Worm (Caenorhabditis elegans): ENCODE measurements around the gene fbxb-14.

- TF ChIP-seq nhr-12 (tag; optimal IDR thresholded peaks at IDR 0.05) = no peak
- TF ChIP-seq ztf-11 (tag; optimal IDR thresholded peaks at IDR 0.05) = no peak
- TF ChIP-seq lin-13 (tag; optimal IDR thresholded peaks at IDR 0.05) = no peak
- TF ChIP-seq ces-1 (GFP tag; optimal IDR thresholded peaks at IDR 0.05) = no peak
- no peak for TF ChIP-seq snpc-4 (tag; optimal IDR thresholded peaks at IDR 0.05)
- no peak for TF ChIP-seq mep-1 (tag; optimal IDR thresholded peaks at IDR 0.05)
- TF ChIP-seq ceh-83 (GFP tag; optimal IDR thresholded peaks at IDR 0.05) = no peak
- TF ChIP-seq unc-120 (tag; optimal IDR thresholded peaks at IDR 0.05; ENCODE audit: poor library complexity, severe bottlenecking) = no peak
- no peak for TF ChIP-seq hlh-1 (tag; optimal IDR thresholded peaks at IDR 0.05)
Measured at ce11 chrII:605267-605666, 22.7 kb upstream of the fbxb-14 start, which contains the start of gene W04H10.2.

Measured in whole organism, mixed stage, embryonic.